Worm (Caenorhabditis elegans): ENCODE results near the gene mrpl-50.

Gene mrpl-50

ce11 chrII:8929771-8930170 lies at the start of gene mrpl-50 (continued):
- peak; percentile 13; the same call in 1 of the 2 replicates for TF ChIP-seq set-16 (GFP tag; IDR thresholded peaks at IDR 0.05)
- TF ChIP-seq Y105C5A.15 (GFP tag; IDR thresholded peaks at IDR 0.05), result no peak
- TF ChIP-seq ZK546.5 (tag; optimal IDR thresholded peaks at IDR 0.05), result no peak
- TF ChIP-seq arid-1 (GFP tag; conservative IDR thresholded peaks at IDR 0.05), result peak; percentile 46; the same call in 1 of the 2 replicates
- TF ChIP-seq sdz-12 (GFP tag; optimal IDR thresholded peaks at IDR 0.05), result no peak
- no peak for TF ChIP-seq mxl-2 (GFP tag; conservative IDR thresholded peaks at IDR 0.05)
- no peak for TF ChIP-seq skn-1 (tag; optimal IDR thresholded peaks at IDR 0.05)
- TF ChIP-seq attf-4 (tag; optimal IDR thresholded peaks at IDR 0.05), result no peak
- TF ChIP-seq dpl-1 (GFP tag; optimal IDR thresholded peaks at IDR 0.05), result no peak
- no peak for TF ChIP-seq tra-1 (GFP tag; IDR thresholded peaks at IDR 0.05)
- no peak for TF ChIP-seq dmd-6 (GFP tag; IDR thresholded peaks at IDR 0.05)
- no peak for TF ChIP-seq ceh-32 (tag; optimal IDR thresholded peaks at IDR 0.05; ENCODE audit: poor library complexity)
- TF ChIP-seq lin-38 (GFP tag; IDR thresholded peaks at IDR 0.05), result peak; percentile 56
- peak; percentile 17 for TF ChIP-seq Y5F2A.4 (GFP tag; optimal IDR thresholded peaks at IDR 0.05)
- TF ChIP-seq egl-43 (GFP tag; IDR thresholded peaks at IDR 0.05), result 0 out of 2 replicates have a peak, but pooled peaks have one; percentile 61
- TF ChIP-seq zag-1 (tag; optimal IDR thresholded peaks at IDR 0.05), result no peak
- TF ChIP-seq snpc-1.2 (GFP tag; IDR thresholded peaks at IDR 0.05), result peak; percentile 31; the same call in 1 of the 2 replicates

DNA sequence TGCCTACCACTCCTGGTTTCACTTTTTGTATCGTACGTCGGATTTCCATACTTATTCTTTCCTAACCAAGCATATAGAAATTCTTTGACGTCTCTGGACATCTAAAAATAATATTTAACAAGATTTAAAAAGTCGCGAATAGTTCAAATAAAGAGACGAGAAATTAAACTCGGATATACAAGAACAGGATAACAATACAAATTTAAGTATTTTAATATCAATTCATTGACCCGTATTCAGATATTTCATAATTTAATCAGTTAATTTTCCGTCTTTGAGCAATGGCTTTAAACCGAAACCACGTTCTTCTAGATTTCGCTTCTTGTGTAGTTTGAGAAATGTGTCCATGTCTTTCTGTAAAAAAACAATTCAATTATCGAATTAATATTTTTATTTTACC lies 46.1 kb upstream of the mrpl-50 start, which contains the start of gene rha-1:
Gene rha-1, minus strand, starts transcription at position 101 of the 400 bp plus-strand sequence.
- TF ChIP-seq lsy-2 (tag; optimal IDR thresholded peaks at IDR 0.05) (no peak), mes-2 (tag; optimal IDR thresholded peaks at IDR 0.05; ENCODE audit: poor library complexity, severe bottlenecking) (no peak), snpc-4 (tag; optimal IDR thresholded peaks at IDR 0.05) (no peak), F49E8.2 (tag; optimal IDR thresholded peaks at IDR 0.05; ENCODE audit: borderline replicate concordance) (no peak), ceh-20 (GFP tag; IDR thresholded peaks at IDR 0.05) (no peak), mxl-2 (GFP tag; conservative IDR thresholded peaks at IDR 0.05) (no peak), ZK337.2 (GFP tag; IDR thresholded peaks at IDR 0.05) (no peak)

- peak; percentile 34 for TF ChIP-seq rbr-2 (tag; optimal IDR thresholded peaks at IDR 0.05)
- no peak for TF ChIP-seq pha-4 (GFP tag; IDR thresholded peaks at IDR 0.05)
- peak; percentile 61 for TF ChIP-seq pha-4 (tag; optimal IDR thresholded peaks at IDR 0.05)
- TF ChIP-seq aha-1 (tag), result peak; percentile 72
- no peak for TF ChIP-seq daf-16 (GFP tag; optimal IDR thresholded peaks at IDR 0.05)
- peak; percentile 41 for TF ChIP-seq daf-16 (tag; optimal IDR thresholded peaks at IDR 0.05)
- TF ChIP-seq dve-1 (tag; optimal IDR thresholded peaks at IDR 0.05; ENCODE audit: insufficient read depth), result peak; percentile 71
- no peak for TF ChIP-seq nhr-102 (tag; optimal IDR thresholded peaks at IDR 0.05)
- TF ChIP-seq dpl-1 (GFP tag; optimal IDR thresholded peaks at IDR 0.05), result peak; percentile 62
- no peak for TF ChIP-seq mdt-29 (GFP tag; IDR thresholded peaks at IDR 0.05)
- peak; percentile 1 for TF ChIP-seq nhr-77 (tag; optimal IDR thresholded peaks at IDR 0.05)
- TF ChIP-seq egl-43 (GFP tag; IDR thresholded peaks at IDR 0.05), result no peak
- peak; percentile 75 for TF ChIP-seq mes-2 (tag; optimal IDR thresholded peaks at IDR 0.05; ENCODE audit: poor library complexity, severe bottlenecking)
- no peak for TF ChIP-seq cey-2 (tag; optimal IDR thresholded peaks at IDR 0.05; ENCODE audit: borderline replicate concordance, insufficient read depth)
- TF ChIP-seq lsy-2 (tag; optimal IDR thresholded peaks at IDR 0.05), result peak; percentile 75 to 98
- TF ChIP-seq ZK337.2 (GFP tag; IDR thresholded peaks at IDR 0.05), result no peak
Measured at ce11 chrII:8884262-8884949, 45.2 kb upstream of the mrpl-50 start, which contains the start of the genes T07D4.5 and ddx-19. Gene T07D4.5, minus strand, starts transcription at chrII:8884332. Gene ddx-19, plus strand, starts transcription at chrII:8884899.

ce11 chrII:8889589-8889988 lies 40.1 kb upstream of the mrpl-50 start:
- TF ChIP-seq unc-62 (GFP tag; optimal IDR thresholded peaks at IDR 0.05 in 1 of 2), result peak in 1 of 2 experiments; percentile 8
- no peak for TF ChIP-seq unc-62 (tag; optimal IDR thresholded peaks at IDR 0.05)
- no peak for TF ChIP-seq T20F7.1 (GFP tag; optimal IDR thresholded peaks at IDR 0.05)
- TF ChIP-seq zip-2 (tag; optimal IDR thresholded peaks at IDR 0.05), result no peak
- peak; percentile 54 for TF ChIP-seq ama-1 (optimal IDR thresholded peaks at IDR 0.05)
- TF ChIP-seq daf-16 (GFP tag; optimal IDR thresholded peaks at IDR 0.05), result no peak
- TF ChIP-seq daf-16 (tag; optimal IDR thresholded peaks at IDR 0.05), result peak; percentile 26

Data from whole organism, L4 larva.